Fruit fly (Drosophila melanogaster): Measurements from ENCODE around the gene flfl.

flfl gene

dm6 chr3R:13683624-13684568 lies at the start of gene flfl:
Gene flfl (plus strand): TSS chr3R:13683921.
- TF ChIP-seq CTCF (optimal IDR thresholded peaks at IDR 0.05) (peak in 1 of 2 experiments; percentile 10), CG8478 (optimal IDR thresholded peaks at IDR 0.05) (no peak)

- TF ChIP-seq CTCF (optimal IDR thresholded peaks at IDR 0.05) (no peak), CG8478 (optimal IDR thresholded peaks at IDR 0.05) (no peak)
These were observed 38.7 kb upstream of the flfl start for dm6 chr3R:13644778-13645660.

dm6 chr3R:13645874-13646370 lies 37.8 kb upstream of the flfl start, which contains the start of gene sqd:
Gene sqd (minus strand): TSS chr3R:13646304.
- no peak for TF ChIP-seq CG8478 (optimal IDR thresholded peaks at IDR 0.05)
- no peak for TF ChIP-seq CTCF (optimal IDR thresholded peaks at IDR 0.05)

- no peak for TF ChIP-seq CG8478 (optimal IDR thresholded peaks at IDR 0.05)
- TF ChIP-seq CTCF (optimal IDR thresholded peaks at IDR 0.05), result no peak
These were observed 36.7 kb upstream of the flfl start, which contains the start of gene rin for dm6 chr3R:13646729-13647633. Gene rin (plus strand): TSS chr3R:13647004.

- TF ChIP-seq CTCF (optimal IDR thresholded peaks at IDR 0.05), result no peak
- TF ChIP-seq CG8478 (optimal IDR thresholded peaks at IDR 0.05), result no peak
These were observed 35.8 kb upstream of the flfl start for dm6 chr3R:13647734-13648541.

dm6 chr3R:13656294-13656693 lies 27.4 kb upstream of the flfl start, which contains the start of gene Rbp4:
Gene Rbp4 (minus strand): TSS chr3R:13656394.
- TF ChIP-seq CTCF (optimal IDR thresholded peaks at IDR 0.05), result no peak
- no peak for TF ChIP-seq CG8478 (optimal IDR thresholded peaks at IDR 0.05)

dm6 chr3R:13659865-13660738 lies 23.6 kb upstream of the flfl start, which contains the start of gene Hrb87F:
Gene Hrb87F (minus strand): TSS chr3R:13660531.
- TF ChIP-seq CG8478 (optimal IDR thresholded peaks at IDR 0.05) (no peak), CTCF (optimal IDR thresholded peaks at IDR 0.05) (no peak)

- TF ChIP-seq CTCF (optimal IDR thresholded peaks at IDR 0.05) (peak in 1 of 2 experiments; percentile 11), CG8478 (optimal IDR thresholded peaks at IDR 0.05) (no peak)
These were observed 22.6 kb upstream of the flfl start, which contains the start of gene B52 for dm6 chr3R:13660924-13661659. Gene B52 (plus strand): TSS chr3R:13661311.

dm6 chr3R:13662149-13662548 lies 21.6 kb upstream of the flfl start:
- no peak for TF ChIP-seq CG8478 (optimal IDR thresholded peaks at IDR 0.05)

- TF ChIP-seq CG8478 (optimal IDR thresholded peaks at IDR 0.05) (no peak), CTCF (optimal IDR thresholded peaks at IDR 0.05) (no peak)
These were observed 17.7 kb upstream of the flfl start for dm6 chr3R:13665992-13666391.

- TF ChIP-seq CG8478 (optimal IDR thresholded peaks at IDR 0.05), result no peak
- no peak for TF ChIP-seq CTCF (optimal IDR thresholded peaks at IDR 0.05)
These were observed 10.8 kb upstream of the flfl start for dm6 chr3R:13672898-13673297.
